Worm (Caenorhabditis elegans) whole organism, young adult: ENCODE results near the gene Y56A3A.22.

ENCODE experiments used
- aptf-2 ChIP-seq: fragments of 200-800 bp; sonication (Bioruptor generic); conservative IDR thresholded peaks from 2 replicates; pipeline ENCODE4 v1.3.6; 2022; ENCODE audit warnings: missing genetic modification reagents, missing genetic modification characterization, missing compliant biosample characterization
- let-607 ChIP-seq, 2 experiments: fragments of 200-800 bp in 1 of 2; sonication (Bioruptor generic) in 1 of 2; sonication (generic microtip) in 1 of 2; optimal IDR thresholded peaks; 2 replicates each; lab custom pipeline; 2016 to 2018; ENCODE audit warnings: mild to moderate bottlenecking in 2 of 2, missing compliant biosample characterization in 2 of 2, missing genetic modification characterization in 2 of 2, moderate library complexity in 2 of 2, missing genotype in 1 of 2
- lin-35 ChIP-seq, 3 experiments: fragments of 150-350 bp in 2 of 3; sonication (generic microtip) in 1 of 3; optimal IDR thresholded peaks; 2 replicates each; lab custom pipeline; 2014 to 2018; ENCODE audit warnings: missing biosample characterization in 3 of 3, missing genetic modification characterization in 3 of 3, missing genetic modification reagents in 3 of 3
- nhr-179 ChIP-seq: sonication (generic microtip); optimal IDR thresholded peaks from 2 replicates; lab custom pipeline; 2016; ENCODE audit warnings: mild to moderate bottlenecking, missing genetic modification characterization, missing compliant biosample characterization
- sea-2 ChIP-seq: fragments of 200-800 bp; sonication (Bioruptor generic); IDR thresholded peaks from 2 replicates; pipeline ENCODE4 v1.3.6; 2022; ENCODE audit warnings: missing genetic modification characterization, missing compliant biosample characterization
- unc-62 ChIP-seq: fragments of 150-350 bp; optimal IDR thresholded peaks from 2 replicates; lab custom pipeline; 2014; ENCODE audit warnings: missing biosample characterization, missing genetic modification reagents, missing genetic modification characterization

- no peak for TF ChIP-seq unc-62 (GFP tag; lab: Kevin White, UChicago)
- TF ChIP-seq aptf-2 (GFP tag; lab: Robert Waterston, UW), result no peak
- no peak for TF ChIP-seq sea-2 (GFP tag; lab: Robert Waterston, UW)
- TF ChIP-seq nhr-179 (tag; lab: Kevin White, UChicago), result no peak
- TF ChIP-seq lin-35 (GFP tag; optimal IDR thresholded peaks at IDR 0.05; lab: Kevin White, UChicago), result no peak
- no peak for TF ChIP-seq let-607 (tag; optimal IDR thresholded peaks at IDR 0.05; lab: Kevin White, UChicago)
These were observed 14.3 kb upstream of the Y56A3A.22 start, which contains the start of gene sdz-33 for ce11 chrIII:11907177-11907576.
